Fruit fly (Drosophila melanogaster) whole organism, adult: ENCODE data around the gene Obp93a.

Experiments used
- CG11617 ChIP-seq: fragments of 200-800 bp; sonication (Bioruptor generic); optimal IDR thresholded peaks from 2 replicates; lab custom pipeline; 2017; ENCODE audit warnings: mild to moderate bottlenecking, missing biosample characterization, missing genetic modification reagents, missing genetic modification characterization
- CG12768 ChIP-seq: fragments of 200-800 bp; sonication (Bioruptor generic); optimal IDR thresholded peaks from 2 replicates; lab custom pipeline; 2017; ENCODE audit warnings: missing biosample characterization, missing genetic modification characterization, mild to moderate bottlenecking, moderate library complexity, missing genetic modification reagents
- CG14711 ChIP-seq: fragments of 200-800 bp; sonication (Bioruptor generic); optimal IDR thresholded peaks from 2 replicates; lab custom pipeline; 2018; ENCODE audit warnings: missing biosample characterization, mild to moderate bottlenecking, missing genetic modification characterization, moderate library complexity
- CG1620 ChIP-seq: fragments of 200-800 bp; sonication (Bioruptor generic); optimal IDR thresholded peaks from 2 replicates; lab custom pipeline; 2016; ENCODE audit warnings: missing biosample characterization, missing genetic modification characterization
- CG33017 ChIP-seq: fragments of 200-800 bp; sonication (Bioruptor generic); optimal IDR thresholded peaks from 2 replicates; lab custom pipeline; 2018; ENCODE audit warnings: missing biosample characterization, mild to moderate bottlenecking, missing genetic modification characterization, moderate library complexity
- CG5204 ChIP-seq: fragments of 200-800 bp; sonication (Bioruptor generic); optimal IDR thresholded peaks from 2 replicates; lab custom pipeline; 2016; ENCODE audit warnings: missing biosample characterization, missing genetic modification characterization
- CG7045 ChIP-seq: fragments of 200-800 bp; sonication (Bioruptor generic); optimal IDR thresholded peaks from 2 replicates; lab custom pipeline; 2017; ENCODE audit warnings: missing biosample characterization, mild to moderate bottlenecking, missing genetic modification characterization
- CG7101 ChIP-seq: fragments of 200-800 bp; sonication (Bioruptor generic); optimal IDR thresholded peaks from 2 replicates; lab custom pipeline; 2018; ENCODE audit warnings: missing biosample characterization, mild to moderate bottlenecking, missing genetic modification characterization, moderate library complexity
- Clk ChIP-seq: fragments of 200-800 bp; sonication (Bioruptor generic); optimal IDR thresholded peaks from 2 replicates; lab custom pipeline; 2017; ENCODE audit warnings: missing biosample characterization, missing genetic modification characterization
- Crg-1 ChIP-seq: fragments of 200-800 bp; sonication (Bioruptor generic); optimal IDR thresholded peaks from 2 replicates; lab custom pipeline; 2016; ENCODE audit warnings: missing biosample characterization, missing genetic modification characterization
- Hr96 ChIP-seq: fragments of 200-800 bp; sonication (Bioruptor generic); optimal IDR thresholded peaks from 2 replicates; lab custom pipeline; 2016; ENCODE audit warnings: missing biosample characterization, missing genetic modification characterization
- Mnt ChIP-seq: fragments of 200-800 bp; sonication (Bioruptor generic); optimal IDR thresholded peaks from 2 replicates; lab custom pipeline; 2016; ENCODE audit warnings: missing biosample characterization, mild to moderate bottlenecking, missing genetic modification characterization
- bab1 ChIP-seq: fragments of 200-800 bp; sonication (Bioruptor generic); optimal IDR thresholded peaks from 3 replicates; lab custom pipeline; 2019; ENCODE audit warnings: missing biosample characterization, mild to moderate bottlenecking, missing genetic modification characterization, moderate library complexity
- cic ChIP-seq: fragments of 200-800 bp; sonication (Bioruptor generic); optimal IDR thresholded peaks from 2 replicates; lab custom pipeline; 2017; ENCODE audit warnings: missing biosample characterization, mild to moderate bottlenecking, missing genetic modification characterization, moderate library complexity
- cnc ChIP-seq, 2 experiments: fragments of >200 bp; optimal IDR thresholded peaks; 2 replicates each; lab custom pipeline; 2017
- kay ChIP-seq: fragments of 200-800 bp; sonication (Bioruptor generic); peaks from one replicate; lab custom pipeline; 2016; ENCODE audit warnings: missing biosample characterization, missing genetic modification characterization, borderline replicate concordance
- ovo ChIP-seq: fragments of 200-800 bp; sonication (Bioruptor generic); optimal IDR thresholded peaks from 2 replicates; lab custom pipeline; 2016; ENCODE audit warnings: missing biosample characterization, missing genetic modification characterization
- pad ChIP-seq: fragments of 200-800 bp; sonication (Bioruptor generic); optimal IDR thresholded peaks from 3 replicates; lab custom pipeline; 2017; ENCODE audit warnings: missing biosample characterization, missing genetic modification characterization, mild to moderate bottlenecking, moderate library complexity, missing genetic modification reagents
- tj ChIP-seq: fragments of 200-800 bp; sonication (Bioruptor generic); optimal IDR thresholded peaks from 3 replicates; lab custom pipeline; 2017; ENCODE audit warnings: missing biosample characterization, mild to moderate bottlenecking, missing genetic modification characterization, moderate library complexity
- toe ChIP-seq: fragments of 200-800 bp; sonication (Bioruptor generic); optimal IDR thresholded peaks from 2 replicates; lab custom pipeline; 2016; ENCODE audit warnings: missing biosample characterization, missing genetic modification characterization

Gene Obp93a

DNA sequence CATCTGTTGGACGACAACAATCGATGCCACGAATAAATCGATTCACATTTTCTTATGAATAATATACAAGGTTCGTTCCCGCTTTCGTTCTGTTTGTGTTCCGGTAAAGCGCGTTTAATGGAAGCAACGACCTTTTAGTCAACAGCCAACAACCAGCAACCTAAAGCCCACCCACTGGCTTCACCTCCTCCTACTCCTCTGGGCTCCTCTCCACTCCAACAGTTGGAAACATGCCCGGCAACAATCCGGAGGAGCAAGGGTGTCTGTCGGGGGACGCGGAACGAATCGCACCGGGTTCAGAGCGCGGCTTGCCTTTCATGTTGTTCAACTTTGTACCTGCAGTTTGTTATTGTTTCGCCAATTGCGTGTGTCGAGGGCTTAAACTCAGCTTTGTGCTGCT lies 5.3 kb downstream of the Obp93a start:
- TF ChIP-seq cic (GFP tag; lab: Kevin White, UChicago) (no peak), ovo (GFP tag; lab: Kevin White, UChicago) (no peak), CG12768 (no peak), CG7045 (GFP tag; lab: Kevin White, UChicago) (no peak), cnc (optimal IDR thresholded peaks at IDR 0.05; lab: Kevin White, UChicago) (no peak), CG7101 (no peak), Crg-1 (GFP tag; lab: Kevin White, UChicago) (no peak)

DNA sequence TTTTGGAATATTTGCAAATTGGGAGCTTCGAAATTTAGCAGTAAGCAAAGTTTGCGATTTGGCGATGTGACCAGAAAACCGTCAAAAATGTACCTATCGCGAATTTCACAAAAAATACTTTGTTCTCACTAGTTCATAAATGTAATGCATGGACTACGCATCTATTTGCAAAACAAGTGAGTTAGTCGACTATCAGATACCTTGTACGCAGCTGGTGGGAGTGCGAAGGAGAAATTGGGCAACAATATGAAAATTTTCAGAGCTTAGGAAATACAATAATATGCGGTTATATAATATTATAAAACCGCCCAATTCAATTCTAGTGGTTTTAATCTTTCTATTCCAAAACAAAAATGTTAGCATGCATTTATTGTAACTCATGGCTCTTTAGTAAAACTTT lies 10.7 kb downstream of the Obp93a start, which contains the start of gene Bdbt:
Gene Bdbt, minus strand, starts transcription at position 73 of the 400 bp plus-strand sequence.
- TF ChIP-seq CG14711 (tag; lab: Kevin White, UChicago) (no peak), tj (peak; percentile 31), Mnt (peak; percentile 67), CG7101 (peak; percentile 32), toe (GFP tag; lab: Kevin White, UChicago) (no peak), CG12768 (peak; percentile 7), pad (GFP tag; lab: Kevin White, UChicago) (no peak), CG11617 (GFP tag; lab: Kevin White, UChicago) (peak; percentile 9), Hr96 (GFP tag; lab: Kevin White, UChicago) (no peak)

DNA sequence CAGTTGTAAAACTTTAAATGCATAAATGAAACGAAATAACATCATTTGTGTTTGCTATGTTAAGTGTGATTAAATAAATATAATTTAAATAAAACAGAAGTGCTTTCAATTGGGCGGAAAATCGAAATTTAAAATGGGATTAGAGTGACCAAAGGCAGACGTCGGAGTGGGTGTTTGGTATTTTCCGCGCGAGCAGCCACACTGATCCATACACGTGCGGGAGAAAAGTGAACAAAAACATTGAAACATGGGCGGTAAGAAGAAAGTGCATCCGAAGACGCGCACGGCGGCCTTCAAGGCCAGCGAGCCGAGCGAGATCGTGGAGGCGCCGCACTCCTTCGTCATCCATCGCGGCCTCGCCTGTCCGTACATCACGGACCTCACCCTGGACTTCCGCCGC lies 13.5 kb downstream of the Obp93a start, which contains the start of gene ppan:
Gene ppan, plus strand, starts transcription at position 198 of the 400 bp plus-strand sequence.
- peak; percentile 98 for TF ChIP-seq Mnt
- peak; percentile 13 for TF ChIP-seq CG11617 (GFP tag; lab: Kevin White, UChicago)
- no peak for TF ChIP-seq Crg-1 (GFP tag; lab: Kevin White, UChicago)
- peak; percentile 49 for TF ChIP-seq bab1 (GFP tag; lab: Kevin White, UChicago)
- TF ChIP-seq CG7101 = peak; percentile 2

DNA sequence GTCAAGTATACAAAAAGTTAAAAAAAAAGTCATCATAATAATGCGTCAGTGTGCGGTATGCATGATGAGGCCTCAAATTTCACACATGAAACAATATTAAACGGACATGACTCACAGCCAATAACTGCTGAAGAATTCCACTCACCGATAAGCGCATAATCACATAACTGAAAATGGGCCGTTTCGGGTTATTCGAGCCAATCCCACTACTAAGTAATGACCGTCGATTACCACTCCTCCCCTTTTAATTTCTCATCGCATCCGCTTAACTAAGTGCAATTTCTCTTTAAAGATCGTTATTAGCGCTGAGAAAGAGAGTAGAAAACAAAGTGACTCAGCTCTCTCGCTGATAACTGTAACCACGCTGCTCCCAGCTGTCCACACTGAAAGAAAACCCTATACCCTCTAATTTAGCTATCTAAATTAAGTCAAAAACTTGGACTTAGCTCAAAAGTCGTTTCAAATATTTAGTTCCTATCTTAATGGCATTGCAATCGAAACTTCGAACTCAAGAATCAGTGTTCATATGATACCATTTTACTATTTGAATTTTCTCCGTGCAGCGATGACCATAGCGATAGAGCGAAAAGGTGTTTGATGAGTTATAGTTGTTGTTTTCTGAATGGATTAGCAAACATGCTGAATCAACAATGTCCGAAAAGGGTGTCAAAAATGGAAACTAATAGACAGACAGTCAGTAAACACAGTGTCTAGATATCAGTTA lies 16.6 kb downstream of the Obp93a start:
- peak; percentile 58 for TF ChIP-seq CG1620
- TF ChIP-seq Crg-1 (GFP tag; lab: Kevin White, UChicago) = peak; percentile 48
- TF ChIP-seq cnc (optimal IDR thresholded peaks at IDR 0.05; lab: Kevin White, UChicago) = no peak
- TF ChIP-seq CG7045 (GFP tag; lab: Kevin White, UChicago) = peak; percentile 7
- TF ChIP-seq CG33017 = peak; percentile 86
- peak; percentile 77 for TF ChIP-seq CG7101
- TF ChIP-seq cic (GFP tag; lab: Kevin White, UChicago) = peak; percentile 9
- peak; percentile 57 for TF ChIP-seq CG12768
- peak; percentile 81 for TF ChIP-seq ovo (GFP tag; lab: Kevin White, UChicago)
- no peak for TF ChIP-seq kay (GFP tag; lab: Kevin White, UChicago)
- TF ChIP-seq CG5204 (GFP tag; lab: Kevin White, UChicago) = no peak
- TF ChIP-seq pad (GFP tag; lab: Kevin White, UChicago) = no peak
- peak; percentile 81 for TF ChIP-seq bab1 (GFP tag; lab: Kevin White, UChicago)
- no peak for TF ChIP-seq toe (GFP tag; lab: Kevin White, UChicago)
- TF ChIP-seq Mnt = peak; percentile 43
- no peak for TF ChIP-seq Clk (GFP tag; lab: Kevin White, UChicago)
- peak; percentile 75 for TF ChIP-seq CG14711 (tag; lab: Kevin White, UChicago)
- TF ChIP-seq tj = peak; percentile 40
- no peak for TF ChIP-seq Hr96 (GFP tag; lab: Kevin White, UChicago)
- peak; percentile 76 for TF ChIP-seq CG11617 (GFP tag; lab: Kevin White, UChicago)

dm6 chr3R:21111964-21112740 lies 17.4 kb downstream of the Obp93a start:
- TF ChIP-seq tj = peak; percentile 8
- TF ChIP-seq CG5204 (GFP tag; lab: Kevin White, UChicago) = no peak
- no peak for TF ChIP-seq CG1620
- peak; percentile 17 for TF ChIP-seq Mnt
- no peak for TF ChIP-seq CG14711 (tag; lab: Kevin White, UChicago)
- no peak for TF ChIP-seq kay (GFP tag; lab: Kevin White, UChicago)
- TF ChIP-seq CG7101 = no peak
- no peak for TF ChIP-seq Crg-1 (GFP tag; lab: Kevin White, UChicago)
- peak; percentile 21 for TF ChIP-seq ovo (GFP tag; lab: Kevin White, UChicago)
- TF ChIP-seq CG7045 (GFP tag; lab: Kevin White, UChicago) = no peak
- TF ChIP-seq CG12768 = peak; percentile 64
- TF ChIP-seq toe (GFP tag; lab: Kevin White, UChicago) = no peak
- TF ChIP-seq Hr96 (GFP tag; lab: Kevin White, UChicago) = no peak
- TF ChIP-seq cic (GFP tag; lab: Kevin White, UChicago) = peak; percentile 62
- no peak for TF ChIP-seq bab1 (GFP tag; lab: Kevin White, UChicago)
- TF ChIP-seq cnc (optimal IDR thresholded peaks at IDR 0.05; lab: Kevin White, UChicago) = no peak
- TF ChIP-seq pad (GFP tag; lab: Kevin White, UChicago) = peak; percentile 91
- TF ChIP-seq CG11617 (GFP tag; lab: Kevin White, UChicago) = no peak
- TF ChIP-seq Clk (GFP tag; lab: Kevin White, UChicago) = no peak
- TF ChIP-seq CG33017 = no peak

DNA sequence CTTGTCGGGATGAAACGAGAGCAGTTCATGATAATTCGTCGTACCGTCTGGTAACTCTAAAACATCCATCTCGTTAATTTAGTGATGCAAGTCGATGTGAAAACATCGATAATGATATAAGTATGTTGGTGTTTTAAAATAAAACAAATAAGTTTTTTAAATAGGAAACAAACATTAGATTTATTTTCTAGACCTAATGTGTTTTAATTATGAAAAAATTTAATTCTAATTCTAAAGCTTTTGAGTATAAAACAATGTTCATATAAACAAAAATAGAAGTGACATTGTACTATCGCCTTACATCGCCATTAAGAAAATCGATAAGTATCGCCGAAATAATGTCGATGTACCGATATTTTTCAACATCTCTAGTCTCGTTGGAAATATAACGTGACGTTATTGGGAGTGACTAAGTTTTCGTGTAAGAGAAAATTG lies 18.5 kb downstream of the Obp93a start, which contains the start of gene Rab11:
Gene Rab11, plus strand, starts transcription at position 363 of the 435 bp plus-strand sequence.
- TF ChIP-seq ovo (GFP tag; lab: Kevin White, UChicago) = peak; percentile 33
- TF ChIP-seq cnc (optimal IDR thresholded peaks at IDR 0.05; lab: Kevin White, UChicago) = no peak
- TF ChIP-seq pad (GFP tag; lab: Kevin White, UChicago) = peak; percentile 26
- TF ChIP-seq tj = peak; percentile 30
- peak; percentile 3 for TF ChIP-seq Clk (GFP tag; lab: Kevin White, UChicago)
- no peak for TF ChIP-seq CG12768
- TF ChIP-seq CG5204 (GFP tag; lab: Kevin White, UChicago) = no peak
- no peak for TF ChIP-seq kay (GFP tag; lab: Kevin White, UChicago)
- TF ChIP-seq CG7101 = peak; percentile 52
- peak; percentile 39 for TF ChIP-seq CG7045 (GFP tag; lab: Kevin White, UChicago)
- peak; percentile 39 for TF ChIP-seq CG14711 (tag; lab: Kevin White, UChicago)
- TF ChIP-seq CG1620 = peak; percentile 60
- TF ChIP-seq Hr96 (GFP tag; lab: Kevin White, UChicago) = no peak
- no peak for TF ChIP-seq cic (GFP tag; lab: Kevin White, UChicago)
- TF ChIP-seq CG11617 (GFP tag; lab: Kevin White, UChicago) = peak; percentile 78
- peak; percentile 7 for TF ChIP-seq CG33017
- TF ChIP-seq bab1 (GFP tag; lab: Kevin White, UChicago) = peak; percentile 75
- no peak for TF ChIP-seq toe (GFP tag; lab: Kevin White, UChicago)
- TF ChIP-seq Crg-1 (GFP tag; lab: Kevin White, UChicago) = peak; percentile 54
- TF ChIP-seq Mnt = peak; percentile 62
